Worm (Caenorhabditis elegans): ENCODE data around the gene pho-10.

- TF ChIP-seq ztf-29 (GFP tag; IDR thresholded peaks at IDR 0.05) = no peak
- no peak for TF ChIP-seq tab-1 (GFP tag; IDR thresholded peaks at IDR 0.05)
- no peak for TF ChIP-seq flt-1 (GFP tag; IDR thresholded peaks at IDR 0.05)
Observed at ce11 chrII:9956116-9956515, 35.7 kb upstream of the pho-10 start.
